Fruit fly (Drosophila melanogaster) S2 (cell line): ENCODE measurements around the gene CG10738.

ENCODE experiments used
- CG8478 ChIP-seq: fragments of >200 bp; optimal IDR thresholded peaks from 2 replicates; lab custom pipeline; 2018
- CTCF ChIP-seq, 2 experiments: fragments of >200 bp; optimal IDR thresholded peaks; 2 replicates each; lab custom pipeline; 2018

dm6 chr3L:13437036-13437435 lies 13.5 kb upstream of the CG10738 start, which contains the start of gene CG10154:
- TF ChIP-seq CG8478 (lab: Kevin White, UChicago): no peak
- no peak for TF ChIP-seq CTCF (optimal IDR thresholded peaks at IDR 0.05; lab: Kevin White, UChicago)
